Worm (Caenorhabditis elegans): ENCODE measurements around the gene met-2.

The met-2 gene

ce11 chrIII:8363253-8364061 is 11.6 kb upstream of the met-2 start, which contains the start of gene R05D3.3:
TSS of gene R05D3.3 (plus strand) at chrIII:8364011.
- TF ChIP-seq pha-4 (tag; optimal IDR thresholded peaks at IDR 0.05) = no peak
- TF ChIP-seq zip-8 (tag; optimal IDR thresholded peaks at IDR 0.05) = no peak
- TF ChIP-seq cnd-1 (tag; optimal IDR thresholded peaks at IDR 0.05) = no peak
- TF ChIP-seq mls-2 (tag; optimal IDR thresholded peaks at IDR 0.05) = no peak
- TF ChIP-seq ceh-83 (GFP tag; optimal IDR thresholded peaks at IDR 0.05) = no peak
- TF ChIP-seq lsy-2 (tag; optimal IDR thresholded peaks at IDR 0.05) = no peak
- TF ChIP-seq nhr-28 (tag; optimal IDR thresholded peaks at IDR 0.05) = no peak
- no peak for TF ChIP-seq ztf-11 (tag; optimal IDR thresholded peaks at IDR 0.05)
- TF ChIP-seq elt-1 (tag; optimal IDR thresholded peaks at IDR 0.05; ENCODE audit: borderline replicate concordance, insufficient read depth) = no peak
- TF ChIP-seq lin-13 (tag; optimal IDR thresholded peaks at IDR 0.05) = no peak
- no peak for TF ChIP-seq mep-1 (tag; optimal IDR thresholded peaks at IDR 0.05)
- no peak for TF ChIP-seq ham-2 (GFP tag; optimal IDR thresholded peaks at IDR 0.05)
- no peak for TF ChIP-seq unc-62 (GFP tag; optimal IDR thresholded peaks at IDR 0.05)
- TF ChIP-seq ceh-39 (tag; optimal IDR thresholded peaks at IDR 0.05) = no peak
- no peak for TF ChIP-seq hlh-1 (tag; optimal IDR thresholded peaks at IDR 0.05)
- no peak for TF ChIP-seq mab-5 (tag; optimal IDR thresholded peaks at IDR 0.05)
- no peak for TF ChIP-seq tbx-8 (GFP tag; optimal IDR thresholded peaks at IDR 0.05)
- no peak for TF ChIP-seq bed-3 (GFP tag; optimal IDR thresholded peaks at IDR 0.05)
- no peak for TF ChIP-seq nhr-2 (tag; optimal IDR thresholded peaks at IDR 0.05)
- no peak for TF ChIP-seq ces-1 (GFP tag; optimal IDR thresholded peaks at IDR 0.05)

- TF ChIP-seq nhr-237 (tag; optimal IDR thresholded peaks at IDR 0.05) (no peak), nhr-76 (tag; optimal IDR thresholded peaks at IDR 0.05) (no peak), nhr-12 (tag; optimal IDR thresholded peaks at IDR 0.05) (no peak), cnd-1 (tag; optimal IDR thresholded peaks at IDR 0.05) (no peak), ceh-83 (GFP tag; optimal IDR thresholded peaks at IDR 0.05) (no peak), drap-1 (GFP tag; optimal IDR thresholded peaks at IDR 0.05) (no peak), snpc-4 (tag; optimal IDR thresholded peaks at IDR 0.05) (no peak)
Observed at ce11 chrIII:8368619-8369018, 6.5 kb upstream of the met-2 start, which contains the start of gene R05D3.9. TSS of gene R05D3.9 (minus strand) at chrIII:8368719.

- TF ChIP-seq zip-8 (tag; optimal IDR thresholded peaks at IDR 0.05) (peak; percentile 92), nhr-76 (tag; optimal IDR thresholded peaks at IDR 0.05) (no peak)
Observed at ce11 chrIII:8369172-8369571, 5.9 kb upstream of the met-2 start.

- no peak for TF ChIP-seq ceh-43 (GFP tag; optimal IDR thresholded peaks at IDR 0.05)
- TF ChIP-seq unc-120 (tag; optimal IDR thresholded peaks at IDR 0.05; ENCODE audit: poor library complexity, severe bottlenecking) = no peak
- TF ChIP-seq ham-2 (GFP tag; optimal IDR thresholded peaks at IDR 0.05) = no peak
- no peak for TF ChIP-seq nhr-237 (tag; optimal IDR thresholded peaks at IDR 0.05)
- TF ChIP-seq nhr-28 (tag; optimal IDR thresholded peaks at IDR 0.05) = no peak
- no peak for TF ChIP-seq nhr-76 (tag; optimal IDR thresholded peaks at IDR 0.05)
- no peak for TF ChIP-seq M03D4.4 (tag; optimal IDR thresholded peaks at IDR 0.05)
- TF ChIP-seq ceh-39 (tag; optimal IDR thresholded peaks at IDR 0.05) = no peak
- TF ChIP-seq cnd-1 (tag; optimal IDR thresholded peaks at IDR 0.05) = no peak
- no peak for TF ChIP-seq nhr-2 (tag; optimal IDR thresholded peaks at IDR 0.05)
- no peak for TF ChIP-seq ces-1 (GFP tag; optimal IDR thresholded peaks at IDR 0.05)
- TF ChIP-seq hlh-1 (tag; optimal IDR thresholded peaks at IDR 0.05) = no peak
- TF ChIP-seq unc-62 (GFP tag; optimal IDR thresholded peaks at IDR 0.05) = no peak
- TF ChIP-seq sem-2 (GFP tag; optimal IDR thresholded peaks at IDR 0.05) = no peak
Observed at ce11 chrIII:8370188-8370587, 4.9 kb upstream of the met-2 start.

ce11 chrIII:8370846-8371257 is 4.2 kb upstream of the met-2 start:
- no peak for TF ChIP-seq elt-1 (tag; optimal IDR thresholded peaks at IDR 0.05; ENCODE audit: borderline replicate concordance, insufficient read depth)
- TF ChIP-seq mls-2 (tag; optimal IDR thresholded peaks at IDR 0.05) = no peak

Data from whole organism, mixed stage, embryonic.